Fruit fly (Drosophila melanogaster): ENCODE results near the gene CG32462.

dm6 chr3L:22890024-22890423 lies 36.7 kb upstream of the CG32462 start:
- TF ChIP-seq woc (GFP tag; optimal IDR thresholded peaks at IDR 0.05), result no peak
- TF ChIP-seq ey (GFP tag; optimal IDR thresholded peaks at IDR 0.05), result no peak
- no peak for TF ChIP-seq Mio (GFP tag; optimal IDR thresholded peaks at IDR 0.05)
- TF ChIP-seq lola (GFP tag; optimal IDR thresholded peaks at IDR 0.05), result no peak

All from whole organism, wandering third instar larva.